Worm (Caenorhabditis elegans): ENCODE results near the gene ver-4.

DNA sequence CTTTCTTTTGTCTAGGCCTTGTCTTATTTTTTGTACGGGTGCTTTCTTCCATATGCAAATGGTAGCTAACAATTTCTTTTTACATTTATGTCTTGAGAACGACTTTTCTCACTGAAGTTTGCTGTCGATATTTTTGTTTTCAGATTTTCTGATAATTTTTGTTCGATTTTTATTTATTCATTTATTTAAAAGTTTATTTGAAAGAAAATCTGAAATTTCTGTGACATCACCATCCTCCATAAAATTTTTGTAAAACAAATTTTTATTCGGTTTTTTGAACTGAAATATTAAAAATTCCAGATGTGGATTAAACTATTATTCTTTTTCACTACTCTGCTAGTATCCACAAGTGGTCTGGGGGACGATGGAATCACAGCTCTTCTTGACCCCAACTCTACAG, 28.3 kb upstream of the ver-4 start, which contains the start of gene pbo-4:
- TF ChIP-seq nhr-76 (tag; optimal IDR thresholded peaks at IDR 0.05) (no peak), tbx-8 (GFP tag; optimal IDR thresholded peaks at IDR 0.05) (no peak), ztf-11 (tag; optimal IDR thresholded peaks at IDR 0.05) (no peak), zip-8 (tag; optimal IDR thresholded peaks at IDR 0.05) (no peak), unc-39 (tag; optimal IDR thresholded peaks at IDR 0.05) (no peak), elt-3 (tag; optimal IDR thresholded peaks at IDR 0.05) (no peak), drap-1 (GFP tag; optimal IDR thresholded peaks at IDR 0.05) (no peak), M03D4.4 (tag; optimal IDR thresholded peaks at IDR 0.05) (no peak), mep-1 (tag; optimal IDR thresholded peaks at IDR 0.05) (no peak), blmp-1 (tag; optimal IDR thresholded peaks at IDR 0.05) (no peak), nhr-28 (tag; optimal IDR thresholded peaks at IDR 0.05) (no peak)

All from whole organism, mixed stage, embryonic.